Fruit fly (Drosophila melanogaster) whole organism, embryonic: ENCODE results near the gene cac.

Experiments
- ATbp ChIP-seq: fragments of 200-800 bp; sonication (Bioruptor generic); optimal IDR thresholded peaks from 2 replicates; lab custom pipeline; 2017; ENCODE audit warnings: missing biosample characterization, mild to moderate bottlenecking, missing genetic modification characterization, missing genetic modification reagents
- Bdp1 ChIP-seq: fragments of 200-800 bp; sonication (Bioruptor generic); optimal IDR thresholded peaks from 3 replicates; lab custom pipeline; 2016; ENCODE audit warnings: missing biosample characterization, missing genetic modification characterization
- Bgb ChIP-seq: fragments of 200-800 bp; sonication (Bioruptor generic); IDR thresholded peaks from 2 replicates; pipeline ENCODE4 v1.3.6; 2022; ENCODE audit warnings: missing biosample characterization, missing genetic modification characterization; ENCODE audit not compliant: partially characterized antibody
- CG10147 ChIP-seq: fragments of 200-800 bp; sonication (Bioruptor generic); optimal IDR thresholded peaks from 2 replicates; lab custom pipeline; 2019; ENCODE audit warnings: missing biosample characterization, mild to moderate bottlenecking, missing genetic modification characterization, moderate library complexity
- CG10959 ChIP-seq: fragments of 200-800 bp; sonication (Bioruptor generic); IDR thresholded peaks from 2 replicates; pipeline ENCODE4 v1.3.6; 2022; ENCODE audit warnings: missing biosample characterization, missing genetic modification characterization
- CG11093 ChIP-seq: fragments of 200-800 bp; sonication (Bioruptor generic); IDR thresholded peaks from 3 replicates; pipeline ENCODE4 v1.3.6; 2022; ENCODE audit warnings: missing biosample characterization, missing genetic modification characterization
- CG12071 ChIP-seq: fragments of 200-800 bp; sonication (Bioruptor generic); optimal IDR thresholded peaks from 3 replicates; lab custom pipeline; 2018; ENCODE audit warnings: missing biosample characterization, mild to moderate bottlenecking, missing genetic modification characterization
- CG12769 ChIP-seq: fragments of 200-800 bp; sonication (Bioruptor generic); optimal IDR thresholded peaks from 2 replicates; lab custom pipeline; 2019; ENCODE audit warnings: missing biosample characterization, mild to moderate bottlenecking, missing genetic modification characterization, moderate library complexity
- CG14667 ChIP-seq: fragments of 200-800 bp; sonication (Bioruptor generic); IDR thresholded peaks from 2 replicates; pipeline ENCODE4 v1.3.6; 2022; ENCODE audit warnings: missing biosample characterization, missing genetic modification characterization
- CG14965 ChIP-seq: fragments of 200-800 bp; sonication (Bioruptor generic); optimal IDR thresholded peaks from 2 replicates; lab custom pipeline; 2016; ENCODE audit warnings: missing biosample characterization, missing genetic modification characterization, borderline replicate concordance
- CG1832 ChIP-seq: fragments of 200-800 bp; sonication (Bioruptor generic); optimal IDR thresholded peaks from 2 replicates; lab custom pipeline; 2017; ENCODE audit warnings: missing biosample characterization, mild to moderate bottlenecking, missing genetic modification characterization, inconsistent platforms
- CG2120 ChIP-seq: fragments of 200-800 bp; sonication (Bioruptor generic); optimal IDR thresholded peaks from 3 replicates; lab custom pipeline; 2016; ENCODE audit warnings: missing biosample characterization, missing genetic modification characterization
- CG2199 ChIP-seq: fragments of 200-800 bp; sonication (Bioruptor generic); IDR thresholded peaks from 3 replicates; pipeline ENCODE4 v1.3.6; 2022; ENCODE audit warnings: missing biosample characterization, missing genetic modification characterization
- CG2712 ChIP-seq: fragments of 200-800 bp; optimal IDR thresholded peaks from 3 replicates; lab custom pipeline; 2019; ENCODE audit warnings: missing biosample characterization, mild to moderate bottlenecking, missing genetic modification characterization, moderate library complexity
- CG3407 ChIP-seq: fragments of 200-800 bp; sonication (Bioruptor generic); optimal IDR thresholded peaks from 2 replicates; lab custom pipeline; 2018; ENCODE audit warnings: missing biosample characterization, mild to moderate bottlenecking, missing genetic modification characterization
- CG6254 ChIP-seq: fragments of 200-800 bp; sonication (Bioruptor generic); optimal IDR thresholded peaks from 3 replicates; lab custom pipeline; 2017; ENCODE audit warnings: mild to moderate bottlenecking, missing biosample characterization, missing genetic modification reagents, missing genetic modification characterization
- CG6683 ChIP-seq: fragments of 200-800 bp; sonication (Bioruptor generic); optimal IDR thresholded peaks from 2 replicates; lab custom pipeline; 2017; ENCODE audit warnings: missing biosample characterization, mild to moderate bottlenecking, missing genetic modification characterization, missing genetic modification reagents
- CG7357 ChIP-seq: fragments of 200-800 bp; sonication (Bioruptor generic); IDR thresholded peaks from 3 replicates; pipeline ENCODE4 v1.3.6; 2022; ENCODE audit warnings: missing biosample characterization, missing genetic modification characterization
- CG8765 ChIP-seq: fragments of 200-800 bp; sonication (Bioruptor generic); IDR thresholded peaks from 2 replicates; pipeline ENCODE4 v1.3.6; 2022; ENCODE audit warnings: missing biosample characterization, missing genetic modification characterization
- CG9215 ChIP-seq: fragments of 200-800 bp; sonication (Bioruptor generic); IDR thresholded peaks from 2 replicates; pipeline ENCODE4 v1.3.6; 2022; ENCODE audit warnings: missing biosample characterization, missing genetic modification characterization
- CG9437 ChIP-seq: fragments of 200-800 bp; sonication (Bioruptor generic); optimal IDR thresholded peaks from 2 replicates; lab custom pipeline; 2018; ENCODE audit warnings: missing biosample characterization, mild to moderate bottlenecking, missing genetic modification characterization
- Chrac-16 ChIP-seq: fragments of 200-800 bp; sonication (Bioruptor generic); optimal IDR thresholded peaks from 3 replicates; lab custom pipeline; 2016; ENCODE audit warnings: missing biosample characterization, missing genetic modification characterization
- Dfd ChIP-seq, 2 experiments: fragments of >200 bp; optimal IDR thresholded peaks; 2 replicates each; lab custom pipeline; 2017; ENCODE audit warnings: missing biosample characterization in 2 of 2, missing genetic modification characterization in 2 of 2
- Doc3 ChIP-seq: fragments of 200-800 bp; sonication (Bioruptor generic); IDR thresholded peaks from 3 replicates; pipeline ENCODE4 v1.3.6; 2022; ENCODE audit warnings: missing biosample characterization, missing genetic modification characterization; ENCODE audit not compliant: partially characterized antibody
- E2f2 ChIP-seq: fragments of 200-800 bp; sonication (Bioruptor generic); IDR thresholded peaks from 2 replicates; pipeline ENCODE4 v1.3.6; 2022; ENCODE audit warnings: missing biosample characterization, missing genetic modification characterization
- Elba2 ChIP-seq: fragments of 200-800 bp; sonication (Bioruptor generic); optimal IDR thresholded peaks from 3 replicates; lab custom pipeline; 2016; ENCODE audit warnings: missing biosample characterization, missing genetic modification characterization
- GATAe ChIP-seq: fragments of 200-800 bp; sonication (Bioruptor generic); conservative IDR thresholded peaks from 2 replicates; pipeline ENCODE4 v1.3.6; 2022; ENCODE audit warnings: missing biosample characterization, missing genetic modification characterization
- HLH3B ChIP-seq: fragments of 200-800 bp; sonication (Bioruptor generic); IDR thresholded peaks from 2 replicates; pipeline ENCODE4 v1.3.6; 2022; ENCODE audit warnings: missing biosample characterization, missing genetic modification characterization
- Hmr ChIP-seq: fragments of 200-800 bp; sonication (Bioruptor generic); optimal IDR thresholded peaks from 3 replicates; lab custom pipeline; 2017; ENCODE audit warnings: mild to moderate bottlenecking, missing biosample characterization, missing genetic modification reagents, missing genetic modification characterization
- Opbp ChIP-seq: fragments of 200-800 bp; sonication (Bioruptor generic); IDR thresholded peaks from 3 replicates; pipeline ENCODE4 v1.3.6; 2022; ENCODE audit warnings: missing biosample characterization, missing genetic modification characterization; ENCODE audit not compliant: partially characterized antibody
- Poxn ChIP-seq: fragments of 200-800 bp; sonication (Bioruptor generic); IDR thresholded peaks from 2 replicates; pipeline ENCODE4 v1.3.6; 2022; ENCODE audit warnings: missing biosample characterization, missing genetic modification characterization
- Spps ChIP-seq: fragments of 200-800 bp; sonication (Bioruptor generic); optimal IDR thresholded peaks from 2 replicates; lab custom pipeline; 2018; ENCODE audit warnings: missing biosample characterization, mild to moderate bottlenecking, missing genetic modification characterization
- abd-A ChIP-seq: fragments of 200-800 bp; sonication (Bioruptor generic); optimal IDR thresholded peaks from 3 replicates; lab custom pipeline; 2019; ENCODE audit warnings: missing biosample characterization, mild to moderate bottlenecking, missing genetic modification characterization, moderate library complexity
- amos ChIP-seq: fragments of 200-800 bp; sonication (Bioruptor generic); IDR thresholded peaks from 2 replicates; pipeline ENCODE4 v1.3.6; 2022; ENCODE audit warnings: missing biosample characterization, missing genetic modification characterization; ENCODE audit not compliant: partially characterized antibody
- bbx ChIP-seq: fragments of 200-800 bp; sonication (Bioruptor generic); IDR thresholded peaks from 2 replicates; pipeline ENCODE4 v1.3.6; 2022; ENCODE audit warnings: missing biosample characterization, missing genetic modification characterization; ENCODE audit not compliant: partially characterized antibody
- ftz-f1 ChIP-seq: fragments of 200-800 bp; sonication (Bioruptor generic); optimal IDR thresholded peaks from 2 replicates; lab custom pipeline; 2016; ENCODE audit warnings: missing biosample characterization, missing genetic modification characterization
- gro ChIP-seq: fragments of 200-800 bp; sonication (Bioruptor generic); optimal IDR thresholded peaks from 2 replicates; lab custom pipeline; 2016; ENCODE audit warnings: missing biosample characterization, missing genetic modification characterization
- gsb-n ChIP-seq: fragments of 200-800 bp; sonication (Bioruptor generic); optimal IDR thresholded peaks from 3 replicates; lab custom pipeline; 2018; ENCODE audit warnings: missing biosample characterization, mild to moderate bottlenecking, missing genetic modification characterization
- ham ChIP-seq: fragments of 200-800 bp; sonication (Bioruptor generic); IDR thresholded peaks from 2 replicates; pipeline ENCODE4 v1.3.6; 2022; ENCODE audit warnings: missing biosample characterization, missing genetic modification characterization
- ind ChIP-seq: fragments of 200-800 bp; sonication (Bioruptor generic); optimal IDR thresholded peaks from 3 replicates; lab custom pipeline; 2016; ENCODE audit warnings: missing biosample characterization, missing genetic modification characterization
- insv ChIP-seq, 2 experiments: fragments of 200-800 bp; sonication (Bioruptor generic); optimal IDR thresholded peaks; 3 replicates each; lab custom pipeline; 2016 to 2018; ENCODE audit warnings: missing biosample characterization in 2 of 2, missing genetic modification characterization in 2 of 2
- klu ChIP-seq: fragments of 200-800 bp; sonication (Bioruptor generic); IDR thresholded peaks from 2 replicates; pipeline ENCODE4 v1.3.6; 2022; ENCODE audit warnings: missing biosample characterization, missing genetic modification characterization
- otp ChIP-seq: fragments of 200-800 bp; sonication (Bioruptor generic); IDR thresholded peaks from 3 replicates; pipeline ENCODE4, ENCODE4 v1.3.6; 2022; ENCODE audit warnings: missing biosample characterization, missing genetic modification characterization
- peb ChIP-seq: fragments of 200-800 bp; sonication (Bioruptor generic); IDR thresholded peaks from 2 replicates; pipeline ENCODE4 v1.3.6; 2022; ENCODE audit warnings: missing biosample characterization, missing genetic modification characterization
- prd ChIP-seq, 3 experiments: fragments of >200 bp in 2 of 3; fragments of 200-800 bp in 1 of 3; sonication (Bioruptor generic) in 1 of 3; optimal IDR thresholded peaks in 2 of 3; IDR thresholded peaks in 1 of 3; 2 replicates in 2 of 3; 3 replicates in 1 of 3; pipeline versions ENCODE4 v1.3.6 to Lab custom; 2017 to 2022; ENCODE audit warnings: missing biosample characterization in 1 of 3, missing genetic modification characterization in 1 of 3
- psq ChIP-seq: fragments of 200-800 bp; sonication (Bioruptor generic); optimal IDR thresholded peaks from 2 replicates; lab custom pipeline; 2017; ENCODE audit warnings: missing biosample characterization, missing genetic modification characterization
- sqz ChIP-seq: fragments of 200-800 bp; sonication (Bioruptor generic); optimal IDR thresholded peaks from 3 replicates; lab custom pipeline; 2018; ENCODE audit warnings: missing biosample characterization, mild to moderate bottlenecking, missing genetic modification characterization
- vnd ChIP-seq: fragments of 200-800 bp; sonication (Bioruptor generic); IDR thresholded peaks from 3 replicates; pipeline ENCODE4 v1.3.6; 2022; ENCODE audit warnings: missing biosample characterization, missing genetic modification characterization; ENCODE audit not compliant: partially characterized antibody
- zfh1 ChIP-seq: fragments of 200-800 bp; sonication (Bioruptor generic); IDR thresholded peaks from 3 replicates; pipeline ENCODE4 v1.3.6; 2022; ENCODE audit warnings: missing biosample characterization, missing genetic modification characterization
- zfh2 ChIP-seq: fragments of 200-800 bp; sonication (Bioruptor generic); optimal IDR thresholded peaks from 2 replicates; lab custom pipeline; 2016; ENCODE audit warnings: missing biosample characterization, missing genetic modification characterization

cac gene

dm6 chrX:11886976-11887375, 97.9 kb downstream of the cac start, which contains the start of the genes CG10353 and SelG (continued):
- TF ChIP-seq amos (GFP tag; lab: Robert Waterston, UW) (peak; percentile 89), CG6683 (GFP tag; lab: Kevin White, UChicago) (no peak), otp (GFP tag; lab: Robert Waterston, UW) (no peak), zfh1 (GFP tag; lab: Robert Waterston, UW) (peak; percentile 42; the same call in 1 of the 3 replicates), psq (no peak), ind (peak; percentile 34), CG2120 (peak; percentile 75), CG1832 (GFP tag; lab: Kevin White, UChicago) (no peak), CG6254 (GFP tag; lab: Kevin White, UChicago) (no peak), sqz (GFP tag; lab: Kevin White, UChicago) (peak; percentile 21), abd-A (tag; lab: Kevin White, UChicago) (no peak), insv (GFP tag; optimal IDR thresholded peaks at IDR 0.05; lab: Kevin White, UChicago) (no peak), gro (GFP tag; lab: Kevin White, UChicago) (peak; percentile 50), CG2199 (GFP tag; lab: Robert Waterston, UW) (peak; percentile 28; the same call in 1 of the 3 replicates), Elba2 (GFP tag; lab: Kevin White, UChicago) (no peak), Bdp1 (GFP tag; lab: Kevin White, UChicago) (peak; percentile 51), CG7357 (no peak), CG8765 (GFP tag; lab: Robert Waterston, UW) (no peak), CG12071 (GFP tag; lab: Kevin White, UChicago) (no peak), HLH3B (no peak), Chrac-16 (GFP tag; lab: Kevin White, UChicago) (no peak), Opbp (peak; percentile 89), Doc3 (GFP tag; lab: Robert Waterston, UW) (peak; percentile 74; the same call in 2 of the 3 replicates), vnd (GFP tag; lab: Robert Waterston, UW) (peak; percentile 63), CG14667 (GFP tag; lab: Robert Waterston, UW) (no peak), Hmr (GFP tag; lab: Kevin White, UChicago) (peak; percentile 32), CG2712 (tag; lab: Kevin White, UChicago) (peak; percentile 61), klu (GFP tag; lab: Robert Waterston, UW) (no peak), Poxn (no peak), CG9437 (GFP tag; lab: Kevin White, UChicago) (no peak), Dfd (GFP tag; optimal IDR thresholded peaks at IDR 0.05; lab: Kevin White, UChicago) (no peak), zfh2 (GFP tag; lab: Kevin White, UChicago) (peak; percentile 58), ftz-f1 (GFP tag; lab: Kevin White, UChicago) (peak; percentile 61), CG11093 (GFP tag; lab: Robert Waterston, UW) (no peak), gsb-n (tag; lab: Kevin White, UChicago) (no peak), CG12769 (tag; lab: Kevin White, UChicago) (peak; percentile 54), CG10147 (GFP tag; lab: Kevin White, UChicago) (no peak), bbx (peak; percentile 86), CG10959 (GFP tag; lab: Robert Waterston, UW) (no peak), CG14965 (no peak), CG9215 (GFP tag; lab: Robert Waterston, UW) (0 out of 2 replicates have a peak, but pooled peaks have one; percentile 14), E2f2 (GFP tag; lab: Robert Waterston, UW) (peak; percentile 46; the same call in 1 of the 2 replicates), CG3407 (no peak), ham (GFP tag; lab: Robert Waterston, UW) (no peak), peb (no peak), Spps (tag; lab: Kevin White, UChicago) (no peak), Bgb (peak; percentile 90), ATbp (GFP tag; lab: Kevin White, UChicago) (no peak), GATAe (GFP tag; lab: Robert Waterston, UW) (no peak), prd (optimal IDR thresholded peaks at IDR 0.05; lab: Kevin White, UChicago) (no peak), prd (GFP tag; IDR thresholded peaks at IDR 0.05; lab: Robert Waterston, UW) (0 out of 3 replicates have a peak, but pooled peaks have one; percentile 12)
